Fruit fly (Drosophila melanogaster): ENCODE measurements around the gene GlcAT-I.

Gene GlcAT-I

dm6 chrX:4105830-4106233 is 25.2 kb upstream of the GlcAT-I start, which contains the start of gene cib (continued):
- TF ChIP-seq CG17612 (GFP tag; IDR thresholded peaks at IDR 0.05) (no peak), CG11504 (tag; optimal IDR thresholded peaks at IDR 0.05) (peak; percentile 35), Nf-YB (GFP tag; optimal IDR thresholded peaks at IDR 0.05) (peak; percentile 34), eyg (GFP tag; optimal IDR thresholded peaks at IDR 0.05) (no peak), CG10654 (GFP tag; optimal IDR thresholded peaks at IDR 0.05) (no peak), Ptx1 (GFP tag; IDR thresholded peaks at IDR 0.05) (no peak), CG6791 (GFP tag; IDR thresholded peaks at IDR 0.05; ENCODE audit: partially characterized antibody) (peak; percentile 86), sim (GFP tag; IDR thresholded peaks at IDR 0.05) (no peak), dati (GFP tag; IDR thresholded peaks at IDR 0.05) (no peak), Bdp1 (GFP tag; optimal IDR thresholded peaks at IDR 0.05) (no peak), Fer2 (tag; optimal IDR thresholded peaks at IDR 0.05) (no peak), Atf-2 (GFP tag; optimal IDR thresholded peaks at IDR 0.05) (no peak), CG17361 (GFP tag; IDR thresholded peaks at IDR 0.05) (peak; percentile 29; the same call in 1 of the 3 replicates), Atf3 (GFP tag; optimal IDR thresholded peaks at IDR 0.05) (no peak), CG12744 (GFP tag; optimal IDR thresholded peaks at IDR 0.05) (peak; percentile 66), Trl (optimal IDR thresholded peaks at IDR 0.05) (no peak), Trl (GFP tag; optimal IDR thresholded peaks at IDR 0.05) (peak; percentile 47), CG7556 (GFP tag; optimal IDR thresholded peaks at IDR 0.05) (no peak), CG15696 (tag; optimal IDR thresholded peaks at IDR 0.05) (no peak), Awh (GFP tag; IDR thresholded peaks at IDR 0.05) (no peak), hkb (optimal IDR thresholded peaks at IDR 0.05) (peak; percentile 68), hkb (GFP tag; IDR thresholded peaks at IDR 0.05) (no peak; the same call in 1 of the 2 replicates), CG10565 (GFP tag; optimal IDR thresholded peaks at IDR 0.05) (no peak), oc (tag; optimal IDR thresholded peaks at IDR 0.05) (no peak), CG14710 (tag; optimal IDR thresholded peaks at IDR 0.05) (peak; percentile 99), run (tag; optimal IDR thresholded peaks at IDR 0.05) (no peak), fu2 (GFP tag; optimal IDR thresholded peaks at IDR 0.05) (no peak), D19A (tag; optimal IDR thresholded peaks at IDR 0.05) (no peak), stwl (tag; optimal IDR thresholded peaks at IDR 0.05) (peak; percentile 37), CG4820 (GFP tag; optimal IDR thresholded peaks at IDR 0.05) (no peak), Jarid2 (GFP tag; optimal IDR thresholded peaks at IDR 0.05) (peak; percentile 82), dm (GFP tag; optimal IDR thresholded peaks at IDR 0.05) (no peak), NC2β (GFP tag; optimal IDR thresholded peaks at IDR 0.05) (peak; percentile 65), CG13775 (GFP tag; optimal IDR thresholded peaks at IDR 0.05) (no peak), zen2 (GFP tag; IDR thresholded peaks at IDR 0.05; ENCODE audit: partially characterized antibody) (peak; percentile 67; the same call in 2 of the 3 replicates), CG17328 (GFP tag; IDR thresholded peaks at IDR 0.05) (no peak), Vsx1 (GFP tag; optimal IDR thresholded peaks at IDR 0.05) (no peak), CG10979 (tag; optimal IDR thresholded peaks at IDR 0.05) (peak; percentile 26), TFAM (GFP tag; optimal IDR thresholded peaks at IDR 0.05) (no peak), sc (optimal IDR thresholded peaks at IDR 0.05) (no peak), sc (GFP tag; optimal IDR thresholded peaks at IDR 0.05) (no peak), Sry-δ (GFP tag; optimal IDR thresholded peaks at IDR 0.05) (peak; percentile 84), HLH4C (GFP tag; IDR thresholded peaks at IDR 0.05; ENCODE audit: partially characterized antibody) (peak; percentile 68), otp (GFP tag; IDR thresholded peaks at IDR 0.05) (0 out of 3 replicates have a peak, but pooled peaks have one; percentile 62), Hr51 (GFP tag; optimal IDR thresholded peaks at IDR 0.05) (peak; percentile 12), Doc3 (GFP tag; IDR thresholded peaks at IDR 0.05; ENCODE audit: partially characterized antibody) (peak; percentile 65; the same call in 2 of the 3 replicates), ro (GFP tag; IDR thresholded peaks at IDR 0.05) (no peak), psq (GFP tag; optimal IDR thresholded peaks at IDR 0.05) (no peak), NfI (GFP tag; optimal IDR thresholded peaks at IDR 0.05) (peak; percentile 26), lab (GFP tag; optimal IDR thresholded peaks at IDR 0.05) (no peak), Lhr (GFP tag; optimal IDR thresholded peaks at IDR 0.05) (peak; percentile 99)
